Worm (Caenorhabditis elegans): ENCODE data around the gene C17B7.4.

ce11 chrV:3339009-3339408, at the start of gene C17B7.4:
- TF ChIP-seq Y55F3AM.14 (GFP tag; optimal IDR thresholded peaks at IDR 0.05), result no peak
- no peak for TF ChIP-seq aly-2 (tag; optimal IDR thresholded peaks at IDR 0.05)
- no peak for TF ChIP-seq alr-1 (tag; optimal IDR thresholded peaks at IDR 0.05)
- TF ChIP-seq nhr-11 (tag; optimal IDR thresholded peaks at IDR 0.05), result no peak
- no peak for TF ChIP-seq ztf-11 (tag; optimal IDR thresholded peaks at IDR 0.05)
- no peak for TF ChIP-seq blmp-1 (tag; optimal IDR thresholded peaks at IDR 0.05; ENCODE audit: insufficient read depth)
- no peak for TF ChIP-seq lin-13 (GFP tag; optimal IDR thresholded peaks at IDR 0.05)
- no peak for TF ChIP-seq nhr-237 (tag; optimal IDR thresholded peaks at IDR 0.05)
- TF ChIP-seq snpc-4 (tag; optimal IDR thresholded peaks at IDR 0.05), result no peak
- no peak for TF ChIP-seq zag-1 (tag; optimal IDR thresholded peaks at IDR 0.05)
- no peak for TF ChIP-seq nhr-10 (tag; optimal IDR thresholded peaks at IDR 0.05)
- no peak for TF ChIP-seq fos-1 (tag; optimal IDR thresholded peaks at IDR 0.05)
- no peak for TF ChIP-seq F13H6.1 (tag; optimal IDR thresholded peaks at IDR 0.05)

All from whole organism, L2 larva.